Fruit fly (Drosophila melanogaster) Kc167 (cell line): Measurements from ENCODE around the gene mRpL47.

Experiments
- Myc ChIP-seq: fragments of >200 bp; optimal IDR thresholded peaks from 2 replicates; lab custom pipeline; 2017; ENCODE audit warnings: missing external identifiers
- Sin3A ChIP-seq: fragments of >200 bp; optimal IDR thresholded peaks from 2 replicates; lab custom pipeline; 2018; ENCODE audit warnings: missing external identifiers
- psq ChIP-seq: fragments of >200 bp; optimal IDR thresholded peaks from 2 replicates; lab custom pipeline; 2017; ENCODE audit warnings: missing external identifiers

DNA sequence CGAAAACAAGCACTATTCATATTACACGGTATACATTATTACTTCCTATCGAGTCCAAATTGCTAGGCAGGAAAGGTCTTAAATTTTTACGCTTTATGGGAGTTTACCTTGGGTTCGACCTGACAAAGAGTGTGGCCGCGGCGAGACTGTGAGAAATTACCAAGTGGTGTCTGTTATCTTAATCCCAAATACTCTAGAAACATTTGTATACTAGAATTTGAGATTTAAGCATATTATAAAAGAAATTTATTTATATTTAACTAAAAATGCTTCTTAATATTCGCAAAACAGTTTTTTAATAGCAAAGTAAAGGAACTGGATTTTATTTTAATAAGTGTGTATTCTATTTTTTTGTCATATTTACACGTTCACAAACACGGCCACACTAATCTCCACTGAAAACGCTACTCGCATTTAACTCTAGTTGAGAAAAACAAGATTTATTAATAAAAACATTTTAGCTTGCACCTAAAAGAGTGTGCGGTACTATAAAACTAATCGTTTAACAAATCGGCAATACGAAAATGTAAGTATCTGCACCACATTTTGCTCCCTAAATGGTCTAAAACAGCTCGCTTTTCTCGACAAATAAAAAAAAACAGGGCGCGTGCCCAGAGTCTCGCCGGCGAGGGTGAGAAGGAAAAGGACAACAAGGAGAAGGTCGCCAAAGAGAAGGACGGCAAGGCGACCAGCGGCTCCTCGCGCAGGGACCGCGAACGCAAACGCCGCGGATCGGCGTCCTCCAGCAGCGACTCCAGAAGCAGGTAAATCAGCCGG lies 36.1 kb upstream of the mRpL47 start, which contains the start of the genes mura and RnpS1:
- TF ChIP-seq psq (lab: Kevin White, UChicago) (no peak), Myc (lab: Kevin White, UChicago) (no peak), Sin3A (lab: Kevin White, UChicago) (no peak)
